Worm (Caenorhabditis elegans) whole organism, L4 larva: ENCODE measurements around the gene vha-3.
A peak's percentile ranks its signal among the peaks of the same experiment; 100 is the strongest.

ENCODE experiments used
- D1046.2 ChIP-seq: fragments of 200-800 bp; sonication (Bioruptor generic); IDR thresholded peaks from 2 replicates; pipeline ENCODE4 v1.3.6; 2022; ENCODE audit warnings: missing genetic modification characterization, missing compliant biosample characterization
- F37D6.2 ChIP-seq: sonication (generic microtip); optimal IDR thresholded peaks from 2 replicates; lab custom pipeline; 2016; ENCODE audit warnings: mild to moderate bottlenecking, missing genetic modification characterization, missing compliant biosample characterization
- F44E2.7 ChIP-seq: fragments of 200-800 bp; sonication (Bioruptor generic); IDR thresholded peaks from 2 replicates; pipeline ENCODE4 v2.1.2; 2022; ENCODE audit warnings: missing genetic modification characterization, missing compliant biosample characterization
- R02D3.7 ChIP-seq: fragments of 150-350 bp; sonication (generic microtip); optimal IDR thresholded peaks from 3 replicates; lab custom pipeline; 2014; ENCODE audit warnings: missing biosample characterization, missing genetic modification characterization
- T26A8.4 ChIP-seq: fragments of 200-800 bp; sonication (Bioruptor generic); IDR thresholded peaks from 2 replicates; pipeline ENCODE4 v1.3.6; 2022; ENCODE audit warnings: missing genetic modification characterization, missing compliant biosample characterization
- Y105C5A.15 ChIP-seq: fragments of 200-800 bp; sonication (Bioruptor generic); IDR thresholded peaks from 2 replicates; pipeline ENCODE4 v1.3.6; 2022; ENCODE audit warnings: missing genetic modification characterization, missing compliant biosample characterization
- Y48G9A.11 ChIP-seq: fragments of 200-800 bp; sonication (Bioruptor generic); IDR thresholded peaks from 2 replicates; pipeline ENCODE4 v1.3.6; 2022; ENCODE audit warnings: missing genetic modification reagents, missing genetic modification characterization, missing compliant biosample characterization
- Y75B8A.6 ChIP-seq: fragments of 200-800 bp; sonication (Bioruptor generic); IDR thresholded peaks from 2 replicates; pipeline ENCODE4 v1.3.6; 2022; ENCODE audit warnings: missing genetic modification reagents, missing genetic modification characterization, missing compliant biosample characterization
- aly-2 ChIP-seq: sonication (generic microtip); optimal IDR thresholded peaks from 2 replicates; lab custom pipeline; 2018; ENCODE audit warnings: missing biosample characterization, missing genetic modification characterization
- attf-4 ChIP-seq: sonication (generic microtip); optimal IDR thresholded peaks from 3 replicates; lab custom pipeline; 2017; ENCODE audit warnings: missing biosample characterization, missing genetic modification characterization
- ceh-20 ChIP-seq: fragments of 200-800 bp; sonication (Bioruptor generic); IDR thresholded peaks from 2 replicates; pipeline ENCODE4 v1.3.6; 2022; ENCODE audit warnings: missing genetic modification reagents, missing genetic modification characterization, missing compliant biosample characterization
- cey-2 ChIP-seq: sonication (generic microtip); optimal IDR thresholded peaks from 3 replicates; lab custom pipeline; 2017; ENCODE audit warnings: missing genetic modification characterization, mild to moderate bottlenecking, missing compliant biosample characterization, antibody characterized with exemption, borderline replicate concordance; ENCODE audit not compliant: insufficient read depth
- daf-16 ChIP-seq, 3 experiments: sonication (generic microtip); optimal IDR thresholded peaks; 2 replicates each; lab custom pipeline; 2016 to 2017; ENCODE audit warnings: missing genetic modification characterization in 3 of 3, missing genetic modification reagents in 3 of 3, mild to moderate bottlenecking in 2 of 3, missing compliant biosample characterization in 2 of 3, missing biosample characterization in 1 of 3, moderate library complexity in 1 of 3
- dmd-6 ChIP-seq: fragments of 200-800 bp; sonication (Bioruptor generic); IDR thresholded peaks from 2 replicates; pipeline ENCODE4 v1.3.6; 2022; ENCODE audit warnings: missing genetic modification reagents, missing genetic modification characterization, missing compliant biosample characterization
- fkh-10 ChIP-seq: fragments of 150-350 bp; optimal IDR thresholded peaks from 2 replicates; lab custom pipeline; 2014; ENCODE audit warnings: missing biosample characterization, missing genetic modification reagents, missing genetic modification characterization
- fos-1 ChIP-seq: fragments of 150-350 bp; optimal IDR thresholded peaks from 2 replicates; lab custom pipeline; 2014; ENCODE audit warnings: missing biosample characterization, missing genetic modification characterization
- hif-1 ChIP-seq, 2 experiments: sonication (generic microtip); optimal IDR thresholded peaks; 2 replicates each; lab custom pipeline; 2016 to 2017; ENCODE audit warnings: missing compliant biosample characterization in 2 of 2, missing genetic modification characterization in 2 of 2, missing genetic modification reagents in 2 of 2, missing genotype in 2 of 2, mild to moderate bottlenecking in 1 of 2
- jun-1 ChIP-seq: fragments of 150-350 bp; optimal IDR thresholded peaks from 2 replicates; lab custom pipeline; 2014; ENCODE audit warnings: missing biosample characterization, missing genetic modification reagents, missing genetic modification characterization
- lin-1 ChIP-seq: fragments of 200-800 bp; sonication (Bioruptor generic); IDR thresholded peaks from 2 replicates; pipeline ENCODE4 v1.3.6; 2022; ENCODE audit warnings: missing genetic modification reagents, missing genetic modification characterization, missing compliant biosample characterization
- lin-13 ChIP-seq: fragments of 150-350 bp; optimal IDR thresholded peaks from 2 replicates; lab custom pipeline; 2014; ENCODE audit warnings: missing biosample characterization, missing genetic modification reagents, missing genetic modification characterization
- lin-15B ChIP-seq: fragments of 150-350 bp; sonication (generic microtip); optimal IDR thresholded peaks from 3 replicates; lab custom pipeline; 2014; ENCODE audit warnings: missing biosample characterization, missing genetic modification characterization
- lin-29 ChIP-seq: fragments of 200-800 bp; sonication (Bioruptor generic); IDR thresholded peaks from 2 replicates; pipeline ENCODE4 v1.3.6; 2022; ENCODE audit warnings: missing genetic modification reagents, missing genetic modification characterization, missing compliant biosample characterization
- lin-38 ChIP-seq: fragments of 200-800 bp; sonication (Bioruptor generic); IDR thresholded peaks from 2 replicates; pipeline ENCODE4 v1.3.6; 2022; ENCODE audit warnings: missing genetic modification reagents, missing genetic modification characterization, missing compliant biosample characterization
- lin-39 ChIP-seq: fragments of 150-350 bp; optimal IDR thresholded peaks from 2 replicates; lab custom pipeline; 2014; ENCODE audit warnings: missing biosample characterization, missing genetic modification reagents, missing genetic modification characterization
- lsy-2 ChIP-seq, 2 experiments: fragments of 150-350 bp in 1 of 2; sonication (generic microtip) in 1 of 2; optimal IDR thresholded peaks; 2 replicates each; lab custom pipeline; 2014 to 2017; ENCODE audit warnings: missing biosample characterization in 2 of 2, missing genetic modification characterization in 2 of 2
- mdl-1 ChIP-seq, 2 experiments: fragments of 150-350 bp in 1 of 2; sonication (generic microtip) in 1 of 2; optimal IDR thresholded peaks; 2 replicates each; lab custom pipeline; 2014 to 2017; ENCODE audit warnings: missing biosample characterization in 2 of 2, missing genetic modification characterization in 2 of 2
- mdt-29 ChIP-seq: fragments of 200-800 bp; sonication (Bioruptor generic); IDR thresholded peaks from 2 replicates; pipeline ENCODE4 v1.3.6; 2022; ENCODE audit warnings: missing genetic modification reagents, missing genetic modification characterization, missing compliant biosample characterization
- nhr-102 ChIP-seq: sonication (generic microtip); optimal IDR thresholded peaks from 2 replicates; lab custom pipeline; 2016; ENCODE audit warnings: mild to moderate bottlenecking, missing genetic modification characterization, moderate library complexity, missing compliant biosample characterization
- nhr-237 ChIP-seq: sonication (generic microtip); optimal IDR thresholded peaks from 2 replicates; lab custom pipeline; 2017; ENCODE audit warnings: missing biosample characterization, missing genetic modification characterization
- nhr-28 ChIP-seq: fragments of 150-350 bp; optimal IDR thresholded peaks from 2 replicates; lab custom pipeline; 2014; ENCODE audit warnings: missing biosample characterization, missing genetic modification characterization
- nhr-42 ChIP-seq: fragments of 200-800 bp; sonication (Bioruptor generic); IDR thresholded peaks from 2 replicates; pipeline ENCODE4 v1.3.6; 2022; ENCODE audit warnings: missing genetic modification characterization, missing compliant biosample characterization
- nhr-48 ChIP-seq: sonication (generic microtip); optimal IDR thresholded peaks from 2 replicates; lab custom pipeline; 2016; ENCODE audit warnings: mild to moderate bottlenecking, missing genetic modification characterization, missing compliant biosample characterization
- nhr-6 ChIP-seq: fragments of 150-350 bp; optimal IDR thresholded peaks from 2 replicates; lab custom pipeline; 2014; ENCODE audit warnings: missing biosample characterization, missing genetic modification characterization
- nhr-77 ChIP-seq: fragments of 150-350 bp; optimal IDR thresholded peaks from 2 replicates; lab custom pipeline; 2014; ENCODE audit warnings: missing biosample characterization, missing genetic modification characterization
- pha-4 ChIP-seq, 2 experiments: fragments of 150-350 bp in 1 of 2; fragments of 200-800 bp in 1 of 2; sonication (Bioruptor generic) in 1 of 2; IDR thresholded peaks in 1 of 2; optimal IDR thresholded peaks in 1 of 2; 2 replicates each; pipeline versions ENCODE4 v1.3.6 to Lab custom; 2014 to 2022; ENCODE audit warnings: missing genetic modification characterization in 2 of 2, missing genetic modification reagents in 2 of 2, missing biosample characterization in 1 of 2, missing compliant biosample characterization in 1 of 2
- php-3 ChIP-seq: fragments of 200-800 bp; sonication (Bioruptor generic); IDR thresholded peaks from 2 replicates; pipeline ENCODE4 v1.3.6; 2022; ENCODE audit warnings: missing genetic modification reagents, missing genetic modification characterization, missing compliant biosample characterization
- pqm-1 ChIP-seq: sonication (generic microtip); optimal IDR thresholded peaks from 2 replicates; lab custom pipeline; 2017; ENCODE audit warnings: missing biosample characterization, missing genetic modification characterization
- saeg-2 ChIP-seq: fragments of 200-800 bp; sonication (Bioruptor generic); IDR thresholded peaks from 2 replicates; pipeline ENCODE4 v1.3.6; 2022; ENCODE audit warnings: missing genetic modification reagents, missing genetic modification characterization, missing compliant biosample characterization
- sdz-12 ChIP-seq: fragments of 200-800 bp; sonication (Bioruptor generic); optimal IDR thresholded peaks from 2 replicates; lab custom pipeline; 2018; ENCODE audit warnings: mild to moderate bottlenecking, missing genetic modification characterization, missing compliant biosample characterization
- skn-1 ChIP-seq: fragments of 150-350 bp; optimal IDR thresholded peaks from 2 replicates; lab custom pipeline; 2014; ENCODE audit warnings: missing biosample characterization, missing genetic modification characterization
- snpc-1.2 ChIP-seq: fragments of 200-800 bp; sonication (Bioruptor generic); IDR thresholded peaks from 2 replicates; pipeline ENCODE4 v1.3.6; 2022; ENCODE audit warnings: missing genetic modification reagents, missing genetic modification characterization, missing compliant biosample characterization
- snpc-4 ChIP-seq: fragments of 150-350 bp; optimal IDR thresholded peaks from 2 replicates; lab custom pipeline; 2014; ENCODE audit warnings: missing biosample characterization, missing genetic modification characterization
- unc-39 ChIP-seq: sonication (generic microtip); optimal IDR thresholded peaks from 2 replicates; lab custom pipeline; 2017; ENCODE audit warnings: missing biosample characterization, missing genetic modification characterization
- unc-62 ChIP-seq, 3 experiments: fragments of 150-350 bp in 1 of 3; sonication (generic microtip); optimal IDR thresholded peaks in 2 of 3; peaks in 1 of 3; 1 replicate in 1 of 3; 2 replicates in 2 of 3; lab custom pipeline; 2014 to 2017; ENCODE audit warnings: missing biosample characterization in 3 of 3, missing genetic modification characterization in 3 of 3, missing genetic modification reagents in 3 of 3, missing genotype in 1 of 3
- vab-7 ChIP-seq: fragments of 200-800 bp; sonication (Bioruptor generic); IDR thresholded peaks from 2 replicates; pipeline ENCODE4 v1.3.6; 2022; ENCODE audit warnings: missing genetic modification reagents, missing genetic modification characterization, missing compliant biosample characterization
- zfp-2 ChIP-seq: sonication (generic microtip); optimal IDR thresholded peaks from 2 replicates; lab custom pipeline; 2016; ENCODE audit warnings: mild to moderate bottlenecking, missing genetic modification characterization, missing compliant biosample characterization
- zfp-3 ChIP-seq: fragments of 200-800 bp; sonication (Bioruptor generic); conservative IDR thresholded peaks from 2 replicates; pipeline ENCODE4 v1.3.6; 2022; ENCODE audit warnings: missing genetic modification reagents, missing genetic modification characterization, missing compliant biosample characterization
- zip-2 ChIP-seq: fragments of 150-350 bp; optimal IDR thresholded peaks from 2 replicates; lab custom pipeline; 2014; ENCODE audit warnings: missing biosample characterization, missing genetic modification characterization
- ztf-7 ChIP-seq: fragments of 150-350 bp; optimal IDR thresholded peaks from 2 replicates; lab custom pipeline; 2014; ENCODE audit warnings: missing biosample characterization, missing genetic modification characterization

Gene vha-3

ce11 chrIV:2284462-2285047 lies 31.2 kb downstream of the vha-3 start (continued):
- TF ChIP-seq saeg-2 (GFP tag; lab: Robert Waterston, UW) (no peak), D1046.2 (no peak), unc-62 (GFP tag; optimal IDR thresholded peaks at IDR 0.05 in 1 of 2; lab: Kevin White, UChicago) (no peak), unc-62 (tag; optimal IDR thresholded peaks at IDR 0.05; lab: Kevin White, UChicago) (no peak), cey-2 (tag; lab: Kevin White, UChicago) (no peak), dmd-6 (GFP tag; lab: Robert Waterston, UW) (peak; percentile 79), sdz-12 (GFP tag; lab: Kevin White, UChicago) (no peak), mdl-1 (tag; optimal IDR thresholded peaks at IDR 0.05; lab: Kevin White, UChicago) (no peak), nhr-102 (tag; lab: Kevin White, UChicago) (no peak), Y48G9A.11 (GFP tag; lab: Robert Waterston, UW) (no peak), ztf-7 (tag; lab: Kevin White, UChicago) (no peak), fkh-10 (GFP tag; lab: Kevin White, UChicago) (no peak), nhr-28 (tag; lab: Kevin White, UChicago) (peak; percentile 77), R02D3.7 (no peak), nhr-6 (tag; lab: Kevin White, UChicago) (no peak), php-3 (GFP tag; lab: Robert Waterston, UW) (0 out of 2 replicates have a peak, but pooled peaks have one; percentile 25), hif-1 (tag; optimal IDR thresholded peaks at IDR 0.05; lab: Kevin White, UChicago) (no peak), lin-1 (GFP tag; lab: Robert Waterston, UW) (peak; percentile 71; the same call in 1 of the 2 replicates), F44E2.7 (GFP tag; lab: Robert Waterston, UW) (no peak), F37D6.2 (tag; lab: Kevin White, UChicago) (no peak), lin-15B (tag; lab: Kevin White, UChicago) (no peak), pqm-1 (tag; lab: Kevin White, UChicago) (peak; percentile 88), fos-1 (tag; lab: Kevin White, UChicago) (no peak), T26A8.4 (GFP tag; lab: Robert Waterston, UW) (no peak), aly-2 (no peak), Y105C5A.15 (no peak), Y75B8A.6 (GFP tag; lab: Robert Waterston, UW) (no peak), snpc-1.2 (GFP tag; lab: Robert Waterston, UW) (no peak), lin-39 (no peak), zfp-3 (GFP tag; lab: Robert Waterston, UW) (no peak), zip-2 (tag; lab: Kevin White, UChicago) (no peak), skn-1 (no peak), jun-1 (tag; lab: Kevin White, UChicago) (no peak), nhr-237 (tag; lab: Kevin White, UChicago) (no peak), nhr-77 (peak; percentile 41), zfp-2 (tag; lab: Kevin White, UChicago) (no peak), nhr-42 (GFP tag; lab: Robert Waterston, UW) (no peak), snpc-4 (no peak), daf-16 (GFP tag; optimal IDR thresholded peaks at IDR 0.05; lab: Kevin White, UChicago) (no peak), daf-16 (tag; optimal IDR thresholded peaks at IDR 0.05; lab: Kevin White, UChicago) (peak; percentile 41), lin-29 (GFP tag; lab: Robert Waterston, UW) (no peak), lin-38 (GFP tag; lab: Robert Waterston, UW) (no peak), nhr-48 (tag; lab: Kevin White, UChicago) (no peak), lin-13 (no peak), pha-4 (GFP tag; IDR thresholded peaks at IDR 0.05; lab: Robert Waterston, UW) (no peak), pha-4 (tag; optimal IDR thresholded peaks at IDR 0.05; lab: Kevin White, UChicago) (no peak), vab-7 (no peak), lsy-2 (tag; optimal IDR thresholded peaks at IDR 0.05; lab: Kevin White, UChicago) (no peak), mdt-29 (GFP tag; lab: Robert Waterston, UW) (no peak), ceh-20 (no peak), attf-4 (tag; lab: Kevin White, UChicago) (no peak), unc-39 (no peak)
